Worm (Caenorhabditis elegans): ENCODE results near the gene clec-256.

Gene clec-256

ce11 chrV:18771390-18771789 is at the start of gene clec-256:
Gene clec-256, plus strand, starts transcription at chrV:18771690.
- no peak for TF ChIP-seq fkh-10 (GFP tag; optimal IDR thresholded peaks at IDR 0.05)
- no peak for TF ChIP-seq nhr-85 (tag)
- no peak for TF ChIP-seq nhr-71 (tag; optimal IDR thresholded peaks at IDR 0.05)
- no peak for TF ChIP-seq ceh-90 (tag; optimal IDR thresholded peaks at IDR 0.05)
- TF ChIP-seq hlh-17 (GFP tag; optimal IDR thresholded peaks at IDR 0.05; ENCODE audit: borderline replicate concordance): no peak
- TF ChIP-seq mef-2 (tag; optimal IDR thresholded peaks at IDR 0.05): no peak
- TF ChIP-seq fkh-4 (tag; optimal IDR thresholded peaks at IDR 0.05; ENCODE audit: borderline replicate concordance): no peak
- TF ChIP-seq ceh-88 (GFP tag; IDR thresholded peaks at IDR 0.05): no peak
- TF ChIP-seq alr-1 (tag; optimal IDR thresholded peaks at IDR 0.05; ENCODE audit: borderline replicate concordance): no peak

ce11 chrV:18721873-18722272 is 49.6 kb upstream of the clec-256 start:
- 0 out of 2 replicates have a peak, but pooled peaks have one; percentile 15 for TF ChIP-seq grh-1 (GFP tag; IDR thresholded peaks at IDR 0.05)
- no peak for TF ChIP-seq nhr-77 (tag; optimal IDR thresholded peaks at IDR 0.05)

ce11 chrV:18722510-18723299 is 48.8 kb upstream of the clec-256 start:
- TF ChIP-seq efl-1 (optimal IDR thresholded peaks at IDR 0.05) (no peak), efl-1 (GFP tag; optimal IDR thresholded peaks at IDR 0.05 in 1 of 2) (peak in 1 of 2 experiments; percentile 64), ets-5 (GFP tag; IDR thresholded peaks at IDR 0.05) (0 out of 2 replicates have a peak, but pooled peaks have one; percentile 28), sptf-1 (tag; optimal IDR thresholded peaks at IDR 0.05) (peak; percentile 100), ceh-63 (GFP tag; optimal IDR thresholded peaks at IDR 0.05) (peak; percentile 22), ceh-88 (GFP tag; IDR thresholded peaks at IDR 0.05) (no peak)

DNA sequence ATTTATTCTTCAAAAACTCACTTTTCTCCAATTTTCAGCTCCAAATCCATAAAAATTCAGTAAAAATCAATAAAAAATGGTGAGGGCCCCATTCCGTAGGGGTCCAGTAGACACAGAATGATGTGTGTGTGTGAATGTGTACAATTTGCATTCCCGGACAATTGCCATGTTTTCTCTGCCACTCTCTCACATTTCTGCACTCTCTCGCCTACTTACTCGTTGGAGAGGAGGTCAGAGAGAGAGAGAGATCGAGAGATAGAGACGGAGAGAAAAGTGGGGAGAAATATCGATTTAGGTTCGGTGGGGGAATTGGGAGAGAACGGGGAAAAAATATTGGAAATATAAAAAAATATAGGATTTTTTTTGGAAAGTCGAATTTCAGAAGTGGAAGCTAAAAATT is 47.9 kb upstream of the clec-256 start:
- peak; percentile 57 for TF ChIP-seq lin-13 (GFP tag; optimal IDR thresholded peaks at IDR 0.05)
- peak; percentile 25 for TF ChIP-seq lin-15B (tag; optimal IDR thresholded peaks at IDR 0.05)
- no peak for TF ChIP-seq mab-9 (GFP tag; IDR thresholded peaks at IDR 0.05)
- TF ChIP-seq ceh-90 (tag; optimal IDR thresholded peaks at IDR 0.05): peak; percentile 13
- TF ChIP-seq nhr-90 (tag; optimal IDR thresholded peaks at IDR 0.05; ENCODE audit: poor library complexity): peak; percentile 85
- TF ChIP-seq irx-1 (tag; optimal IDR thresholded peaks at IDR 0.05): peak; percentile 76
- TF ChIP-seq jun-1 (tag; optimal IDR thresholded peaks at IDR 0.05): peak; percentile 70
- TF ChIP-seq mef-2 (tag; optimal IDR thresholded peaks at IDR 0.05): no peak
- TF ChIP-seq dsc-1 (tag; optimal IDR thresholded peaks at IDR 0.05): peak; percentile 81
- peak; percentile 58 for TF ChIP-seq F16B12.6 (tag; optimal IDR thresholded peaks at IDR 0.05)
- no peak for TF ChIP-seq pqm-1 (tag; optimal IDR thresholded peaks at IDR 0.05)
- peak; percentile 93 for TF ChIP-seq tbx-2 (tag; optimal IDR thresholded peaks at IDR 0.05)
- peak; percentile 68 for TF ChIP-seq nhr-11 (tag; optimal IDR thresholded peaks at IDR 0.05)
- no peak for TF ChIP-seq ceh-8 (GFP tag; optimal IDR thresholded peaks at IDR 0.05)
- TF ChIP-seq unc-130 (tag; optimal IDR thresholded peaks at IDR 0.05): no peak
- TF ChIP-seq nhr-85 (tag): peak; percentile 94
- TF ChIP-seq unc-62 (GFP tag; optimal IDR thresholded peaks at IDR 0.05): no peak
- TF ChIP-seq snu-23 (GFP tag; optimal IDR thresholded peaks at IDR 0.05): peak; percentile 94
- TF ChIP-seq sox-4 (tag; optimal IDR thresholded peaks at IDR 0.05): peak; percentile 37
- TF ChIP-seq unc-30 (tag; optimal IDR thresholded peaks at IDR 0.05): no peak
- TF ChIP-seq ets-5 (GFP tag; IDR thresholded peaks at IDR 0.05): no peak
- peak; percentile 86 for TF ChIP-seq snpc-4 (tag; optimal IDR thresholded peaks at IDR 0.05)
- no peak for TF ChIP-seq alr-1 (tag; optimal IDR thresholded peaks at IDR 0.05; ENCODE audit: borderline replicate concordance)
- TF ChIP-seq ama-1 (optimal IDR thresholded peaks at IDR 0.05): no peak
- no peak for TF ChIP-seq hpl-2 (GFP tag; optimal IDR thresholded peaks at IDR 0.05)
- peak; percentile 66 to 78 (median 73) for TF ChIP-seq dpl-1 (GFP tag; optimal IDR thresholded peaks at IDR 0.05)
- peak; percentile 64 for TF ChIP-seq skn-1 (tag; optimal IDR thresholded peaks at IDR 0.05)
- peak; percentile 86 for TF ChIP-seq unc-86 (tag; optimal IDR thresholded peaks at IDR 0.05)
- TF ChIP-seq lin-35 (GFP tag; optimal IDR thresholded peaks at IDR 0.05): peak; percentile 70 to 89
- TF ChIP-seq fkh-10 (GFP tag; optimal IDR thresholded peaks at IDR 0.05): no peak
- peak; percentile 75 for TF ChIP-seq fos-1 (tag; optimal IDR thresholded peaks at IDR 0.05)
- TF ChIP-seq ceh-63 (GFP tag; optimal IDR thresholded peaks at IDR 0.05): peak; percentile 39
- no peak for TF ChIP-seq nhr-76 (tag; optimal IDR thresholded peaks at IDR 0.05)
- TF ChIP-seq swsn-7 (tag; optimal IDR thresholded peaks at IDR 0.05): peak; percentile 95
- no peak for TF ChIP-seq tlp-1 (tag; optimal IDR thresholded peaks at IDR 0.05)
- peak; percentile 11 for TF ChIP-seq blmp-1 (tag; optimal IDR thresholded peaks at IDR 0.05)
- peak; percentile 35 for TF ChIP-seq elt-2 (tag; optimal IDR thresholded peaks at IDR 0.05)
